Worm (Caenorhabditis elegans): ENCODE results near the gene best-15.
A peak's percentile ranks its signal among the peaks of the same experiment; 100 is the strongest.

Gene best-15

DNA sequence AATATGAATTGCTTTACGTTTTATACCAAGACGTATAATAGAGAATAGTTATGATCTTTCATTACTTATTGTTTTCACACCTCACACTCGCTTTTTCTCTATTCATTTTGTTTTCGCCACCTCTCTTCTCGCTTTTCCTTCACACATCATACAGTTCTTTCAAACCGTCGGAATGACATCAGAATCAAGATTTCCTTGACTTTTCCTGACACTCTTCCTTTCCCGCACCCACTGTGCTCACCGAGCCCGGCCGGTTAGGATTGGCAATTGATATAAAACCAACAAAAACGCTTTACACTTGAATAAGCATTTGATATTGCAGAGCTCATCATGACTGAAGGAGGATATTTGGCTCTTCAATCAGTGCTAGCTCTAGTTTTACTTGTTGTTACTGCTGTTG lies 32.7 kb downstream of the best-15 start, which contains the start of gene zipt-2.1:
Gene zipt-2.1 (plus strand): TSS at position 301 of the 400 bp plus-strand sequence.
- TF ChIP-seq ztf-26 (tag; optimal IDR thresholded peaks at IDR 0.05) (no peak), madf-3 (GFP tag; IDR thresholded peaks at IDR 0.05) (no peak), ceh-27 (GFP tag; optimal IDR thresholded peaks at IDR 0.05) (no peak)

DNA sequence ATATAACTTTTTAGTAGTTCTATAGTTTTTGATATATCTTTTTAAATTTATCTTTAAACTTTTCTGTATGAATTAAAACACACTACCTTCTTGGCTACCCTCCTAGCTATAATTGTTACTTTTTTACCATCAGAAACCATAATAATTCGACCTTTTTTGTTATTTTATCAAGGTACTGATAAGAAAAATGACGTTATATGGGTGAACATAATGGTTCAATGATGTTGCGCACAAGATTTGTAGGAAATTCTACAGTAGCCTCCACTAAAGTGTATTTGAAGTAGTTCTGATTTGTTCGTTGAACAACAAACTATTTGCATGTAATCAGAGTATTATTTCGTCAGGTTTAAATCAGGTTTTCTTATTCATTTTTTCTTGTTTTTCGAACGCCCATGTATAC lies 33.4 kb downstream of the best-15 start:
- no peak for TF ChIP-seq dox-1 (GFP tag; IDR thresholded peaks at IDR 0.05)
- no peak for TF ChIP-seq gei-17 (GFP tag; optimal IDR thresholded peaks at IDR 0.05)
- TF ChIP-seq ZK185.1 (tag; optimal IDR thresholded peaks at IDR 0.05; ENCODE audit: poor library complexity, severe bottlenecking) = no peak
- TF ChIP-seq sptf-2 (GFP tag; optimal IDR thresholded peaks at IDR 0.05) = no peak
- TF ChIP-seq rec-8 (tag; optimal IDR thresholded peaks at IDR 0.05) = no peak
- TF ChIP-seq nhr-27 (tag; optimal IDR thresholded peaks at IDR 0.05) = no peak
- TF ChIP-seq ztf-22 (GFP tag; optimal IDR thresholded peaks at IDR 0.05) = no peak
- TF ChIP-seq D2030.7 (GFP tag; IDR thresholded peaks at IDR 0.05) = no peak
- no peak for TF ChIP-seq snpc-4 (GFP tag; optimal IDR thresholded peaks at IDR 0.05)
- no peak for TF ChIP-seq snpc-4 (tag; optimal IDR thresholded peaks at IDR 0.05)

DNA sequence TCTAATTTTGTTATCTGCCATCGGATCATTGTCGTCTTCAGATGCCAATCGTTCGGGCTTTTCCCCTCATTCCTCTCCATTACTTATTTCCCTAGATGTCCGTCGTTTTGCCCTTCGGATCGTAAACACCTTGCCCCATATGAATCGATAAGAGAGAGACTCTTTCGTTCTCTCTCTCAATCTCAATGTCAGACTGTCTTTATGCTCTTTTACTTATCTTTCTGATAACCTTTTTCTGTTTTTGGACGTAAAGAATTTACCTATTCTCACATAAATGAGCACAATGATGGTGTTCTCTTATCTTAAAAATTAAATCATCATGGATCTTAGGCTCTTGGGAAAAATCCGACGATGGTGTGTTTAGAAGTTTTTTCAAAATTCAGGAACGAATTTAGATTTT lies 35.3 kb downstream of the best-15 start:
- TF ChIP-seq nhr-80 (tag; optimal IDR thresholded peaks at IDR 0.05) (peak; percentile 45), lin-40 (tag; optimal IDR thresholded peaks at IDR 0.05) (no peak), nfya-2 (GFP tag; IDR thresholded peaks at IDR 0.05) (no peak)

DNA sequence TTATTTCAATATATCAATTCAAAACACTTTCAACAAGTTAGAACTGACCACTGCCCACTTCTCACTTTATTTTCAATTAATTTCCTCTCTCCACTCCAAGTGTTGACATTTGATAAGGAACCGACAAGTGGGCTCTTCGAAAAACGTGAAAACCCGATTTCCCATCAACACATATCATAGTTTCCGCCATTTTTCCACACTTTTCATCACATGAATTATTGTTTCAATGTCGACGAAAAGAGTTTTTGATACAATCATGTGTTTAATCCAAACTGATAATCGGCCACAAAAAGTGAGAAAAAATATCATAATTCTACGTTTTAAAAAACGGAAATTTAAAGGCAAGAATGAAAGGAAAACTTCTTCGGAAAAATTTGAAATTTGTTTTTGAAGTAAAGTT lies 36.4 kb downstream of the best-15 start:
- TF ChIP-seq efl-1 (GFP tag; optimal IDR thresholded peaks at IDR 0.05) = no peak
- TF ChIP-seq ekl-4 (GFP tag; IDR thresholded peaks at IDR 0.05) = no peak
- peak; percentile 66 for TF ChIP-seq nhr-80 (tag; optimal IDR thresholded peaks at IDR 0.05)

DNA sequence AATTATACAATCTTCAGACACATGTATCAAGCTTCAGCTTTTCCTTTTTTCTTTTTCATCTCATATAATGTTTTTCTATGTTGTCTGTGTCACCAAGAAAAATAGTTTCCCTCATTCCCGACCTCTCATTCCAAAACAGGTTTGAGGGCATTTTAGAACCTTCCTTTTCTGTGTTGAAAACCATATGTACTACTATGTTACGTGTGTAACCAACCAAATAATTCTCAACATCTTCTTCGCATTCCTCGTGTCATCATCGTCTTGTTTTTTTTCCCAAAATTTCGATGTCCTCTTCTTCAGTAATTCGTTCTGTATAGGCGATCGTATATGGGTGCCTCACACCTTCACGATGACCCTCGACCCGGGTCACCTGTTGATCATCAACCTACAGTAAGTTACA lies 41.7 kb downstream of the best-15 start, which contains the start of gene pept-2:
Gene pept-2 (plus strand): TSS at position 301 of the 400 bp plus-strand sequence.
- TF ChIP-seq unc-130 (GFP tag; optimal IDR thresholded peaks at IDR 0.05) (no peak), Y79H2A.3 (GFP tag; conservative IDR thresholded peaks at IDR 0.05) (no peak), C06A6.2 (GFP tag; conservative IDR thresholded peaks at IDR 0.05) (no peak), snpc-1.1 (tag; optimal IDR thresholded peaks at IDR 0.05; ENCODE audit: insufficient read depth) (no peak), let-607 (tag; optimal IDR thresholded peaks at IDR 0.05) (no peak), tlf-1 (GFP tag; optimal IDR thresholded peaks at IDR 0.05) (no peak), ZK185.1 (tag; optimal IDR thresholded peaks at IDR 0.05; ENCODE audit: poor library complexity, severe bottlenecking) (no peak), Y53F4B.3 (GFP tag; IDR thresholded peaks at IDR 0.05) (no peak), K11D2.4 (GFP tag; IDR thresholded peaks at IDR 0.05) (no peak), snpc-3.4 (tag; optimal IDR thresholded peaks at IDR 0.05) (no peak), nhr-120 (GFP tag; IDR thresholded peaks at IDR 0.05) (no peak), attf-5 (GFP tag; optimal IDR thresholded peaks at IDR 0.05) (no peak), ceh-27 (GFP tag; optimal IDR thresholded peaks at IDR 0.05) (no peak), repo-1 (tag; optimal IDR thresholded peaks at IDR 0.05) (no peak), die-1 (tag; optimal IDR thresholded peaks at IDR 0.05) (no peak), hlh-12 (tag; optimal IDR thresholded peaks at IDR 0.05) (no peak), gei-17 (GFP tag; optimal IDR thresholded peaks at IDR 0.05) (no peak), lin-26 (GFP tag; IDR thresholded peaks at IDR 0.05) (no peak)
